Fruit fly (Drosophila melanogaster): ENCODE measurements around the gene M1BP.

M1BP gene

dm6 chr3R:8731597-8732263 lies at the start of gene M1BP, which contains the start of gene CG8202 (continued):
- TF ChIP-seq Kr (GFP tag; optimal IDR thresholded peaks at IDR 0.05) (peak; percentile 7), NC2α (GFP tag; optimal IDR thresholded peaks at IDR 0.05) (no peak), CG6791 (GFP tag; IDR thresholded peaks at IDR 0.05; ENCODE audit: partially characterized antibody) (no peak), gce (GFP tag; IDR thresholded peaks at IDR 0.05) (no peak), prd (optimal IDR thresholded peaks at IDR 0.05) (no peak), prd (GFP tag; IDR thresholded peaks at IDR 0.05) (peak; percentile 89), chm (GFP tag; IDR thresholded peaks at IDR 0.05) (peak; percentile 52; the same call in 1 of the 2 replicates), CG17361 (GFP tag; IDR thresholded peaks at IDR 0.05) (peak; percentile 98), CG30020 (tag; optimal IDR thresholded peaks at IDR 0.05) (peak; percentile 85), dmrt11E (tag; optimal IDR thresholded peaks at IDR 0.05) (peak; percentile 92), CG6854 (GFP tag; optimal IDR thresholded peaks at IDR 0.05) (peak; percentile 88), CG6683 (GFP tag; optimal IDR thresholded peaks at IDR 0.05) (peak; percentile 86), CG15479 (GFP tag; optimal IDR thresholded peaks at IDR 0.05) (peak; percentile 34), grn (GFP tag; optimal IDR thresholded peaks at IDR 0.05) (no peak), Nf-YA (GFP tag; IDR thresholded peaks at IDR 0.05) (peak; percentile 59; the same call in 1 of the 2 replicates), CkIIα-i1 (GFP tag; IDR thresholded peaks at IDR 0.05) (0 out of 2 replicates have a peak, but pooled peaks have one; percentile 7), HmgZ (tag; optimal IDR thresholded peaks at IDR 0.05) (peak; percentile 56), dpn (GFP tag; optimal IDR thresholded peaks at IDR 0.05) (peak; percentile 49 to 91), MTF-1 (GFP tag; optimal IDR thresholded peaks at IDR 0.05; ENCODE audit: borderline replicate concordance) (peak; percentile 37), emc (GFP tag; optimal IDR thresholded peaks at IDR 0.05) (peak; percentile 12), lmd (GFP tag; IDR thresholded peaks at IDR 0.05) (peak; percentile 82), ERR (GFP tag; optimal IDR thresholded peaks at IDR 0.05) (no peak), CG12744 (GFP tag; optimal IDR thresholded peaks at IDR 0.05) (peak; percentile 31), maf-S (GFP tag; optimal IDR thresholded peaks at IDR 0.05) (no peak), kah (GFP tag; optimal IDR thresholded peaks at IDR 0.05) (peak; percentile 85), CG8944 (GFP tag; optimal IDR thresholded peaks at IDR 0.05) (peak; percentile 39), danr (GFP tag; IDR thresholded peaks at IDR 0.05) (peak; percentile 63), CG31365 (tag; optimal IDR thresholded peaks at IDR 0.05) (no peak), CG1602 (GFP tag; optimal IDR thresholded peaks at IDR 0.05) (peak; percentile 88), Doc2 (GFP tag; IDR thresholded peaks at IDR 0.05) (peak; percentile 34; the same call in 1 of the 2 replicates), sug (tag; optimal IDR thresholded peaks at IDR 0.05) (peak; percentile 92), ro (GFP tag; IDR thresholded peaks at IDR 0.05) (peak; percentile 46; the same call in 1 of the 2 replicates), CG15601 (tag; optimal IDR thresholded peaks at IDR 0.05) (peak; percentile 89), CG17186 (GFP tag; optimal IDR thresholded peaks at IDR 0.05) (no peak), ara (GFP tag; IDR thresholded peaks at IDR 0.05) (peak; percentile 78), CG10654 (GFP tag; optimal IDR thresholded peaks at IDR 0.05) (peak; percentile 85), CG4854 (GFP tag; optimal IDR thresholded peaks at IDR 0.05) (peak; percentile 25), Ets97D (GFP tag; optimal IDR thresholded peaks at IDR 0.05) (no peak), fd3F (GFP tag; optimal IDR thresholded peaks at IDR 0.05) (peak; percentile 83), Eip74EF (GFP tag; optimal IDR thresholded peaks at IDR 0.05) (no peak), GATAe (GFP tag; conservative IDR thresholded peaks at IDR 0.05) (no peak), zen (tag; optimal IDR thresholded peaks at IDR 0.05) (peak; percentile 83), CG14860 (GFP tag; IDR thresholded peaks at IDR 0.05; ENCODE audit: partially characterized antibody) (no peak), CG10959 (GFP tag; IDR thresholded peaks at IDR 0.05) (peak; percentile 62), Stat92E (GFP tag; optimal IDR thresholded peaks at IDR 0.05) (no peak), CG15514 (GFP tag; optimal IDR thresholded peaks at IDR 0.05) (peak; percentile 56), CG8765 (GFP tag; IDR thresholded peaks at IDR 0.05) (peak; percentile 53), mirr (GFP tag; optimal IDR thresholded peaks at IDR 0.05) (peak; percentile 56), CG33557 (GFP tag; optimal IDR thresholded peaks at IDR 0.05) (peak; percentile 94)

Measured in whole organism, embryonic.